Worm (Caenorhabditis elegans) whole organism, young adult: Measurements from ENCODE around the gene shc-3.

Experiments
- B0261.1 ChIP-seq: sonication (generic microtip); optimal IDR thresholded peaks from 2 replicates; lab custom pipeline; 2016; ENCODE audit warnings: mild to moderate bottlenecking, missing genetic modification characterization, moderate library complexity, missing compliant biosample characterization
- B0336.3 ChIP-seq: fragments of 200-800 bp; sonication (Bioruptor generic); IDR thresholded peaks from 2 replicates; pipeline ENCODE4 v1.3.6; 2022; ENCODE audit warnings: missing genetic modification characterization, missing compliant biosample characterization
- C06A6.2 ChIP-seq: fragments of 200-800 bp; sonication (Bioruptor generic); conservative IDR thresholded peaks from 2 replicates; pipeline ENCODE4 v1.3.6; 2022; ENCODE audit warnings: missing genetic modification characterization, missing compliant biosample characterization
- F10E7.11 ChIP-seq: sonication (generic microtip); optimal IDR thresholded peaks from 2 replicates; lab custom pipeline; 2017; ENCODE audit warnings: mild to moderate bottlenecking, missing genetic modification characterization, moderate library complexity, missing compliant biosample characterization
- F39B2.1 ChIP-seq: fragments of 200-800 bp; sonication (Bioruptor generic); IDR thresholded peaks from 2 replicates; pipeline ENCODE4 v1.3.6; 2022; ENCODE audit warnings: missing genetic modification reagents, missing genetic modification characterization, missing compliant biosample characterization
- F55B11.4 ChIP-seq: sonication (generic microtip); optimal IDR thresholded peaks from 2 replicates; lab custom pipeline; 2016; ENCODE audit warnings: missing compliant biosample characterization, missing genetic modification characterization, borderline replicate concordance; ENCODE audit not compliant: insufficient read depth
- F57A8.1 ChIP-seq: fragments of 200-800 bp; sonication (Bioruptor generic); optimal IDR thresholded peaks from 2 replicates; lab custom pipeline; 2018; ENCODE audit warnings: mild to moderate bottlenecking, missing genetic modification characterization, moderate library complexity, missing compliant biosample characterization
- T07F8.4 ChIP-seq: sonication (generic microtip); optimal IDR thresholded peaks from 2 replicates; lab custom pipeline; 2016; ENCODE audit warnings: mild to moderate bottlenecking, missing genetic modification characterization, moderate library complexity, missing compliant biosample characterization
- Y53G8AR.9 ChIP-seq: fragments of 200-800 bp; sonication (Bioruptor generic); conservative IDR thresholded peaks from 2 replicates; pipeline ENCODE4 v1.3.6; 2022; ENCODE audit warnings: missing genetic modification reagents, missing genetic modification characterization, missing compliant biosample characterization
- Y56A3A.18 ChIP-seq: fragments of 200-800 bp; sonication (Bioruptor generic); IDR thresholded peaks from 2 replicates; pipeline ENCODE4 v1.3.6; 2022; ENCODE audit warnings: missing genetic modification reagents, missing genetic modification characterization, missing compliant biosample characterization
- Y79H2A.3 ChIP-seq: fragments of 200-800 bp; sonication (Bioruptor generic); conservative IDR thresholded peaks from 2 replicates; pipeline ENCODE4 v1.3.6; 2022; ENCODE audit warnings: missing genetic modification reagents, missing genetic modification characterization, missing compliant biosample characterization
- Y95B8A.8 ChIP-seq: fragments of 200-800 bp; sonication (Bioruptor generic); IDR thresholded peaks from 2 replicates; pipeline ENCODE4 v1.3.6; 2022; ENCODE audit warnings: missing genetic modification reagents, missing genetic modification characterization, missing compliant biosample characterization
- ZK185.1 ChIP-seq: sonication (generic microtip); optimal IDR thresholded peaks from 2 replicates; lab custom pipeline; 2016; ENCODE audit warnings: mild to moderate bottlenecking, missing genetic modification characterization, missing compliant biosample characterization; ENCODE audit not compliant: poor library complexity, severe bottlenecking
- aptf-2 ChIP-seq: fragments of 200-800 bp; sonication (Bioruptor generic); conservative IDR thresholded peaks from 2 replicates; pipeline ENCODE4 v1.3.6; 2022; ENCODE audit warnings: missing genetic modification reagents, missing genetic modification characterization, missing compliant biosample characterization
- atf-7 ChIP-seq: sonication (generic microtip); optimal IDR thresholded peaks from 2 replicates; lab custom pipeline; 2017; ENCODE audit warnings: mild to moderate bottlenecking, missing genetic modification characterization, missing compliant biosample characterization
- bed-1 ChIP-seq: fragments of 200-800 bp; sonication (Bioruptor generic); IDR thresholded peaks from 2 replicates; pipeline ENCODE4 v1.3.6; 2022; ENCODE audit warnings: missing genetic modification reagents, missing genetic modification characterization, missing compliant biosample characterization
- cebp-2 ChIP-seq: fragments of 200-800 bp; sonication (Bioruptor generic); IDR thresholded peaks from 2 replicates; pipeline ENCODE4 v1.3.6; 2022; ENCODE audit warnings: missing genetic modification characterization, missing compliant biosample characterization
- ceh-58 ChIP-seq: fragments of 200-800 bp; sonication (Bioruptor generic); IDR thresholded peaks from 2 replicates; pipeline ENCODE4 v1.3.6; 2022; ENCODE audit warnings: missing genetic modification characterization, missing compliant biosample characterization
- chd-7 ChIP-seq: sonication (generic microtip); optimal IDR thresholded peaks from 2 replicates; lab custom pipeline; 2016; ENCODE audit warnings: mild to moderate bottlenecking, missing genetic modification characterization, moderate library complexity, missing compliant biosample characterization
- dpl-1 ChIP-seq: fragments of 150-350 bp; optimal IDR thresholded peaks from 2 replicates; lab custom pipeline; 2014; ENCODE audit warnings: missing biosample characterization, missing genetic modification reagents, missing genetic modification characterization
- efl-1 ChIP-seq: fragments of 150-350 bp; optimal IDR thresholded peaks from 2 replicates; lab custom pipeline; 2014; ENCODE audit warnings: missing biosample characterization, missing genetic modification reagents, missing genetic modification characterization
- egl-18 ChIP-seq: fragments of 200-800 bp; sonication (Bioruptor generic); IDR thresholded peaks from 2 replicates; pipeline ENCODE4 v1.3.6; 2022; ENCODE audit warnings: missing genetic modification reagents, missing genetic modification characterization, missing compliant biosample characterization
- ekl-4 ChIP-seq: fragments of 200-800 bp; sonication (Bioruptor generic); IDR thresholded peaks from 2 replicates; pipeline ENCODE4 v1.3.6; 2022; ENCODE audit warnings: missing genetic modification reagents, missing genetic modification characterization, missing compliant biosample characterization
- gei-17 ChIP-seq: fragments of 200-800 bp; sonication (Bioruptor generic); optimal IDR thresholded peaks from 2 replicates; lab custom pipeline; 2018; ENCODE audit warnings: mild to moderate bottlenecking, missing genetic modification characterization, missing compliant biosample characterization
- hlh-26 ChIP-seq: fragments of 200-800 bp; sonication (Bioruptor generic); conservative IDR thresholded peaks from 2 replicates; pipeline ENCODE4 v1.3.6; 2022; ENCODE audit warnings: missing genetic modification reagents, missing genetic modification characterization, missing compliant biosample characterization
- hsf-1 ChIP-seq: fragments of 200-800 bp; sonication (Bioruptor generic); IDR thresholded peaks from 2 replicates; pipeline ENCODE4 v1.3.6; 2022; ENCODE audit warnings: missing genetic modification reagents, missing genetic modification characterization, missing compliant biosample characterization
- lin-40 ChIP-seq: sonication (generic microtip); optimal IDR thresholded peaks from 2 replicates; lab custom pipeline; 2016; ENCODE audit warnings: missing genetic modification characterization, mild to moderate bottlenecking, missing compliant biosample characterization, missing genotype, missing genetic modification reagents
- lsl-1 ChIP-seq: fragments of 200-800 bp; sonication (Bioruptor generic); optimal IDR thresholded peaks from 2 replicates; lab custom pipeline; 2018; ENCODE audit warnings: mild to moderate bottlenecking, missing genetic modification characterization, moderate library complexity, missing compliant biosample characterization
- madf-6 ChIP-seq: fragments of 200-800 bp; sonication (Bioruptor generic); IDR thresholded peaks from 2 replicates; pipeline ENCODE4 v1.3.6; 2022; ENCODE audit warnings: missing genetic modification reagents, missing genetic modification characterization, missing compliant biosample characterization
- madf-8 ChIP-seq: fragments of 200-800 bp; sonication (Bioruptor generic); conservative IDR thresholded peaks from 2 replicates; pipeline ENCODE4 v1.3.6; 2022; ENCODE audit warnings: missing genetic modification reagents, missing genetic modification characterization, missing compliant biosample characterization
- mxl-1 ChIP-seq: sonication (generic microtip); optimal IDR thresholded peaks from 2 replicates; lab custom pipeline; 2016; ENCODE audit warnings: missing genetic modification characterization, missing compliant biosample characterization
- nfya-2 ChIP-seq: fragments of 200-800 bp; sonication (Bioruptor generic); IDR thresholded peaks from 2 replicates; pipeline ENCODE4 v1.3.6; 2022; ENCODE audit warnings: missing genetic modification reagents, missing genetic modification characterization, missing compliant biosample characterization
- nfyb-1 ChIP-seq: fragments of 200-800 bp; sonication (Bioruptor generic); IDR thresholded peaks from 2 replicates; pipeline ENCODE4 v1.3.6; 2022; ENCODE audit warnings: missing genetic modification reagents, missing genetic modification characterization, missing compliant biosample characterization
- nhr-80 ChIP-seq: sonication (generic microtip); optimal IDR thresholded peaks from 2 replicates; lab custom pipeline; 2016; ENCODE audit warnings: missing genetic modification characterization, missing compliant biosample characterization
- nhr-90 ChIP-seq: sonication (generic microtip); optimal IDR thresholded peaks from 2 replicates; lab custom pipeline; 2016; ENCODE audit warnings: missing genotype, mild to moderate bottlenecking, missing genetic modification characterization, missing compliant biosample characterization
- pbrm-1 ChIP-seq: fragments of 200-800 bp; sonication (Bioruptor generic); IDR thresholded peaks from 2 replicates; pipeline ENCODE4 v1.3.6; 2022; ENCODE audit warnings: missing genetic modification reagents, missing genetic modification characterization, missing compliant biosample characterization
- sea-2 ChIP-seq: fragments of 200-800 bp; sonication (Bioruptor generic); IDR thresholded peaks from 2 replicates; pipeline ENCODE4 v1.3.6; 2022; ENCODE audit warnings: missing genetic modification characterization, missing compliant biosample characterization
- snpc-1.1 ChIP-seq: sonication (generic microtip); optimal IDR thresholded peaks from 2 replicates; lab custom pipeline; 2017; ENCODE audit warnings: missing genetic modification characterization, mild to moderate bottlenecking, missing compliant biosample characterization, antibody characterized with exemption, moderate library complexity, missing genotype, missing genetic modification reagents; ENCODE audit not compliant: insufficient read depth
- snpc-4 ChIP-seq, 5 experiments: fragments of 150-350 bp in 1 of 5; sonication (generic microtip) in 4 of 5; optimal IDR thresholded peaks; 2 replicates each; lab custom pipeline; 2014 to 2018; ENCODE audit warnings: missing genetic modification characterization in 5 of 5, missing biosample characterization in 3 of 5, antibody characterized with exemption in 2 of 5, mild to moderate bottlenecking in 2 of 5, missing compliant biosample characterization in 2 of 5, missing genotype in 2 of 5, moderate library complexity in 2 of 5, missing genetic modification reagents in 1 of 5
- sptf-2 ChIP-seq: fragments of 200-800 bp; sonication (Bioruptor generic); optimal IDR thresholded peaks from 2 replicates; lab custom pipeline; 2018; ENCODE audit warnings: mild to moderate bottlenecking, missing genetic modification characterization, missing compliant biosample characterization
- unc-130 ChIP-seq: sonication (generic microtip); optimal IDR thresholded peaks from 2 replicates; lab custom pipeline; 2016; ENCODE audit warnings: missing genetic modification reagents, missing genetic modification characterization, missing compliant biosample characterization
- xnd-1 ChIP-seq: sonication (generic microtip); optimal IDR thresholded peaks from 2 replicates; lab custom pipeline; 2016; ENCODE audit warnings: missing genotype, missing genetic modification reagents, missing genetic modification characterization, missing compliant biosample characterization
- zfh-2 ChIP-seq: fragments of 200-800 bp; sonication (Bioruptor generic); conservative IDR thresholded peaks from 2 replicates; pipeline ENCODE4 v1.3.6; 2022; ENCODE audit warnings: missing genetic modification reagents, missing genetic modification characterization, missing compliant biosample characterization
- zim-3 ChIP-seq: sonication (generic microtip); optimal IDR thresholded peaks from 2 replicates; lab custom pipeline; 2017; ENCODE audit warnings: mild to moderate bottlenecking, missing genetic modification characterization, moderate library complexity, missing compliant biosample characterization
- ztf-25 ChIP-seq: fragments of 200-800 bp; sonication (Bioruptor generic); IDR thresholded peaks from 2 replicates; pipeline ENCODE4 v1.3.6; 2022; ENCODE audit warnings: missing genetic modification reagents, missing genetic modification characterization, missing compliant biosample characterization
- ztf-26 ChIP-seq: sonication (generic microtip); optimal IDR thresholded peaks from 2 replicates; lab custom pipeline; 2017; ENCODE audit warnings: missing genetic modification characterization, missing compliant biosample characterization
- ztf-6 ChIP-seq: fragments of 200-800 bp; sonication (Bioruptor generic); IDR thresholded peaks from 2 replicates; pipeline ENCODE4 v1.3.6; 2022; ENCODE audit warnings: missing genetic modification reagents, missing genetic modification characterization, missing compliant biosample characterization

The shc-3 gene

DNA sequence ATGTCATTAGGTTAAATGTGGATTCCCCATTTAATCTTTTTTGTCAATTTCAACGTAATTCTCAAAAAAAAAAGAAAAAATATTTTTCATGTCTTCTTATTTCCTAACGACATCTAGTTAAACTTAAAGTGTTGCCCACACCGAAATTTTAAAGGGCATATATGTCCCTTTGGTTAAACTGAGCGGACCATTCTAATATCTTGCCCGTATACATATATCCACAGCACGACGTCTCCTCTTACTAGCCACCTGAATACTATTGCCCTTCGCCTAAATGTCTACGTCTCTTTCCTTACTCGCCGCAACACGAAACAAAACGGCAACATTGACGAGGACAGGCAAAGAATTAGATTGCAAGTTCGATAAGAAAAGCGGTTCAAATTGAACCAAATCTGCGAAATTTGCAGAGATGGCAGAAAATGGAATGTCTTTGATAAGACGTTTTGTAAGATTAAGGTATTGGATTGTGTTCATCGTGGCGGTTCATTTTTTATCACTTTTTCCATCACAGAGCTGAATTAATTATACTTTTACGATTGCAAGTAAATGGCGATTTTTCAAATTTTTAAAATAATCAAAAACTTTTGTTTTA lies 16.6 kb upstream of the shc-3 start (continued):
- peak; percentile 92 for TF ChIP-seq F57A8.1
- TF ChIP-seq ztf-26 = peak; percentile 100
- TF ChIP-seq lin-40 (tag; lab: Kevin White, UChicago) = peak; percentile 100
- peak; percentile 73; the same call in 1 of the 2 replicates for TF ChIP-seq Y95B8A.8 (GFP tag; lab: Robert Waterston, UW)
- TF ChIP-seq hlh-26 = no peak
- TF ChIP-seq madf-6 (GFP tag; lab: Robert Waterston, UW) = no peak
- no peak for TF ChIP-seq dpl-1
- TF ChIP-seq Y56A3A.18 = peak; percentile 100
- TF ChIP-seq bed-1 = peak; percentile 90; the same call in 1 of the 2 replicates
- peak; percentile 86 for TF ChIP-seq mxl-1 (tag; lab: Kevin White, UChicago)
- no peak for TF ChIP-seq unc-130
- peak; percentile 85 for TF ChIP-seq ztf-6
- no peak for TF ChIP-seq lsl-1 (GFP tag; lab: Kevin White, UChicago)
- TF ChIP-seq B0261.1 (tag; lab: Kevin White, UChicago) = peak; percentile 68
- peak; percentile 94 for TF ChIP-seq T07F8.4 (tag; lab: Kevin White, UChicago)
- no peak for TF ChIP-seq xnd-1 (tag; lab: Kevin White, UChicago)
- TF ChIP-seq aptf-2 (GFP tag; lab: Robert Waterston, UW) = no peak
- TF ChIP-seq chd-7 = peak; percentile 98
- peak; percentile 67 for TF ChIP-seq zim-3 (tag; lab: Kevin White, UChicago)
- TF ChIP-seq zfh-2 (GFP tag; lab: Robert Waterston, UW) = no peak
- peak; percentile 94 for TF ChIP-seq ekl-4 (GFP tag; lab: Robert Waterston, UW)
- TF ChIP-seq ceh-58 (GFP tag; lab: Robert Waterston, UW) = 0 out of 2 replicates have a peak, but pooled peaks have one; percentile 85
- TF ChIP-seq C06A6.2 = peak; percentile 98
- TF ChIP-seq snpc-4 (GFP tag; optimal IDR thresholded peaks at IDR 0.05; lab: Kevin White, UChicago) = peak; percentile 42
- TF ChIP-seq snpc-4 (tag; optimal IDR thresholded peaks at IDR 0.05; lab: Kevin White, UChicago) = peak; percentile 60 to 91 (median 85)
- no peak for TF ChIP-seq madf-8 (GFP tag; lab: Robert Waterston, UW)
- peak; percentile 98 for TF ChIP-seq gei-17 (GFP tag; lab: Kevin White, UChicago)
- peak; percentile 97 for TF ChIP-seq Y53G8AR.9
- no peak for TF ChIP-seq snpc-1.1 (tag; lab: Kevin White, UChicago)
- TF ChIP-seq B0336.3 (GFP tag; lab: Robert Waterston, UW) = peak; percentile 99
- peak; percentile 99 for TF ChIP-seq ZK185.1
- TF ChIP-seq nfyb-1 = peak; percentile 98
- TF ChIP-seq ztf-25 (GFP tag; lab: Robert Waterston, UW) = no peak
- TF ChIP-seq nhr-80 (tag; lab: Kevin White, UChicago) = peak; percentile 96
- TF ChIP-seq F10E7.11 (tag; lab: Kevin White, UChicago) = peak; percentile 99
- peak; percentile 99 for TF ChIP-seq cebp-2 (GFP tag; lab: Robert Waterston, UW)
- TF ChIP-seq atf-7 (tag; lab: Kevin White, UChicago) = peak; percentile 99
- peak; percentile 89 for TF ChIP-seq nhr-90 (tag; lab: Kevin White, UChicago)
- TF ChIP-seq pbrm-1 (GFP tag; lab: Robert Waterston, UW) = peak; percentile 94
- TF ChIP-seq Y79H2A.3 (GFP tag; lab: Robert Waterston, UW) = no peak
- TF ChIP-seq nfya-2 = 0 out of 2 replicates have a peak, but pooled peaks have one; percentile 26
- no peak for TF ChIP-seq efl-1
- no peak for TF ChIP-seq F55B11.4 (tag; lab: Kevin White, UChicago)
- TF ChIP-seq F39B2.1 (GFP tag; lab: Robert Waterston, UW) = no peak
- TF ChIP-seq egl-18 = peak; percentile 98
- TF ChIP-seq sptf-2 (GFP tag; lab: Kevin White, UChicago) = peak; percentile 47
- TF ChIP-seq sea-2 (GFP tag; lab: Robert Waterston, UW) = 0 out of 2 replicates have a peak, but pooled peaks have one; percentile 51
- TF ChIP-seq hsf-1 = no peak
